Fruit fly (Drosophila melanogaster): ENCODE measurements around the gene CG5958.

The CG5958 gene

DNA sequence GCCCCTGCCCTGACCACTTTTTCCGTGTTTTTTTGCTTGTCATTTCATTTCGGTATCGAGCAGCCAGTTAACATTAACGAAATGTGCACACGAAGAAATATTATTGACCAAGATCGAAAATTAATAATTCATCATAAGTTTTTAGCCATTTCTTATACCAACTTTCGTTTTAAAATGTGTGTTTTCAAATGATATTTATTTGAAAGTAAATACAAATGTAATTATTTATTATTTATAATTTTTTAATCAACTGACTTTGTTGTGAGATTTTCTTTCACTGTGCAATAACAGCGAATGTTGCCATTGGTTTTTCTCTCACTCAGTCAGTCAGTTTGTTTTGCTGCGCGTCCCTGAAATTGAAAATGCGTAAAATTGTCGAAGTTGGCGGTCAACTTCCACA lies 37.5 kb downstream of the CG5958 start (continued):
- no peak; the same call in 2 of the 3 replicates for TF ChIP-seq Dbx (GFP tag; IDR thresholded peaks at IDR 0.05)
- no peak for TF ChIP-seq CG5953 (GFP tag; IDR thresholded peaks at IDR 0.05)
- no peak for TF ChIP-seq CG11093 (GFP tag; IDR thresholded peaks at IDR 0.05)
- peak; percentile 78 for TF ChIP-seq CG15269 (tag; optimal IDR thresholded peaks at IDR 0.05)
- no peak for TF ChIP-seq CG1529 (GFP tag; optimal IDR thresholded peaks at IDR 0.05)
- no peak for TF ChIP-seq CG2202 (tag; optimal IDR thresholded peaks at IDR 0.05)
- TF ChIP-seq CG31388 (GFP tag; optimal IDR thresholded peaks at IDR 0.05), result no peak
- no peak for TF ChIP-seq kni (GFP tag; optimal IDR thresholded peaks at IDR 0.05)
- TF ChIP-seq repo (GFP tag; optimal IDR thresholded peaks at IDR 0.05), result no peak
- peak; percentile 16; the same call in 1 of the 2 replicates for TF ChIP-seq Awh (GFP tag; IDR thresholded peaks at IDR 0.05)
- no peak for TF ChIP-seq CG34376 (GFP tag; optimal IDR thresholded peaks at IDR 0.05)
- no peak for TF ChIP-seq CG8359 (GFP tag; optimal IDR thresholded peaks at IDR 0.05; ENCODE audit: borderline replicate concordance)
- TF ChIP-seq CG1233 (GFP tag; optimal IDR thresholded peaks at IDR 0.05), result no peak
- peak; percentile 47; the same call in 1 of the 2 replicates for TF ChIP-seq CG14014 (GFP tag; IDR thresholded peaks at IDR 0.05)
- TF ChIP-seq shn (GFP tag; optimal IDR thresholded peaks at IDR 0.05), result no peak
- peak; percentile 0 for TF ChIP-seq CG16815 (GFP tag; optimal IDR thresholded peaks at IDR 0.05)
- TF ChIP-seq CG14860 (GFP tag; IDR thresholded peaks at IDR 0.05; ENCODE audit: partially characterized antibody), result no peak
- TF ChIP-seq psq (GFP tag; optimal IDR thresholded peaks at IDR 0.05), result no peak
- TF ChIP-seq CG12219 (GFP tag; optimal IDR thresholded peaks at IDR 0.05), result no peak
- peak; percentile 7 for TF ChIP-seq CG10654 (GFP tag; optimal IDR thresholded peaks at IDR 0.05)
- TF ChIP-seq HmgD (GFP tag; optimal IDR thresholded peaks at IDR 0.05), result no peak
- TF ChIP-seq BEAF-32 (GFP tag; optimal IDR thresholded peaks at IDR 0.05), result no peak
- TF ChIP-seq stc (GFP tag; IDR thresholded peaks at IDR 0.05), result 0 out of 2 replicates have a peak, but pooled peaks have one; percentile 33
- TF ChIP-seq CG4707 (GFP tag; optimal IDR thresholded peaks at IDR 0.05), result no peak
- peak; percentile 77 for TF ChIP-seq dysf (GFP tag; IDR thresholded peaks at IDR 0.05)
- TF ChIP-seq Opbp (GFP tag; IDR thresholded peaks at IDR 0.05; ENCODE audit: partially characterized antibody), result no peak
- TF ChIP-seq corto (GFP tag; optimal IDR thresholded peaks at IDR 0.05), result no peak
- TF ChIP-seq CG6654 (GFP tag; optimal IDR thresholded peaks at IDR 0.05), result no peak
- TF ChIP-seq CG8478 (optimal IDR thresholded peaks at IDR 0.05), result no peak
- peak; percentile 38 for TF ChIP-seq org-1 (GFP tag; optimal IDR thresholded peaks at IDR 0.05)
- TF ChIP-seq z (GFP tag; IDR thresholded peaks at IDR 0.05), result no peak
- TF ChIP-seq CG9437 (GFP tag; optimal IDR thresholded peaks at IDR 0.05), result peak; percentile 37
- TF ChIP-seq CG9797 (GFP tag; optimal IDR thresholded peaks at IDR 0.05), result no peak
- no peak for TF ChIP-seq p53 (GFP tag; optimal IDR thresholded peaks at IDR 0.05)
- peak; percentile 71 for TF ChIP-seq Fer3 (tag; optimal IDR thresholded peaks at IDR 0.05)
- no peak for TF ChIP-seq HmgZ (tag; optimal IDR thresholded peaks at IDR 0.05)
- TF ChIP-seq CG2120 (GFP tag; optimal IDR thresholded peaks at IDR 0.05), result peak; percentile 27
- no peak for TF ChIP-seq Scr (GFP tag; IDR thresholded peaks at IDR 0.05; ENCODE audit: partially characterized antibody)
- no peak for TF ChIP-seq CG11560 (tag; IDR thresholded peaks at IDR 0.05)
- peak; percentile 34 for TF ChIP-seq Dek (tag; optimal IDR thresholded peaks at IDR 0.05)
- TF ChIP-seq mirr (GFP tag; optimal IDR thresholded peaks at IDR 0.05), result no peak
- no peak for TF ChIP-seq ac (GFP tag; optimal IDR thresholded peaks at IDR 0.05)
- no peak for TF ChIP-seq MESR4 (GFP tag; optimal IDR thresholded peaks at IDR 0.05)
- TF ChIP-seq sna (GFP tag; IDR thresholded peaks at IDR 0.05; ENCODE audit: partially characterized antibody), result no peak
- peak; percentile 37 for TF ChIP-seq tin (GFP tag; optimal IDR thresholded peaks at IDR 0.05)
- TF ChIP-seq wek (GFP tag; optimal IDR thresholded peaks at IDR 0.05), result no peak
- TF ChIP-seq vfl (GFP tag; optimal IDR thresholded peaks at IDR 0.05), result no peak
- no peak for TF ChIP-seq NC2α (GFP tag; optimal IDR thresholded peaks at IDR 0.05)
- no peak for TF ChIP-seq aop (GFP tag; IDR thresholded peaks at IDR 0.05)
- TF ChIP-seq stwl (tag; optimal IDR thresholded peaks at IDR 0.05), result no peak
- TF ChIP-seq bigmax (GFP tag; optimal IDR thresholded peaks at IDR 0.05), result no peak
